Fruit fly (Drosophila melanogaster) whole organism, embryonic: ENCODE results near the gene Ced-12.

Experiments used
- CG17912 ChIP-seq: fragments of 200-800 bp; sonication (Bioruptor generic); optimal IDR thresholded peaks from 2 replicates; lab custom pipeline; 2018; ENCODE audit warnings: missing biosample characterization, mild to moderate bottlenecking, missing genetic modification characterization
- Med ChIP-seq: fragments of 200-800 bp; sonication (Bioruptor generic); peaks from one replicate; lab custom pipeline; 2016; ENCODE audit warnings: missing biosample characterization, missing genetic modification characterization, mild to moderate bottlenecking, inconsistent platforms, moderate library complexity
- ash1 ChIP-seq: fragments of 200-800 bp; sonication (Bioruptor generic); optimal IDR thresholded peaks from 2 replicates; lab custom pipeline; 2018; ENCODE audit warnings: missing biosample characterization, mild to moderate bottlenecking, missing genetic modification characterization
- fd96Cb ChIP-seq: fragments of 200-800 bp; sonication (Bioruptor generic); optimal IDR thresholded peaks from 2 replicates; lab custom pipeline; 2018; ENCODE audit warnings: missing biosample characterization, mild to moderate bottlenecking, missing genetic modification characterization, moderate library complexity
- sob ChIP-seq: fragments of 200-800 bp; sonication (Bioruptor generic); IDR thresholded peaks from 2 replicates; pipeline ENCODE4 v1.3.6; 2022; ENCODE audit warnings: missing biosample characterization, missing genetic modification characterization

dm6 chr2L:12107087-12107486 lies 9.4 kb downstream of the Ced-12 start:
- TF ChIP-seq Med (GFP tag; lab: Kevin White, UChicago) (no peak), ash1 (GFP tag; lab: Kevin White, UChicago) (no peak), sob (GFP tag; lab: Robert Waterston, UW) (no peak), fd96Cb (tag; lab: Kevin White, UChicago) (no peak), CG17912 (GFP tag; lab: Kevin White, UChicago) (no peak)
